Worm (Caenorhabditis elegans): ENCODE results near the gene sgca-1.

sgca-1 gene

DNA sequence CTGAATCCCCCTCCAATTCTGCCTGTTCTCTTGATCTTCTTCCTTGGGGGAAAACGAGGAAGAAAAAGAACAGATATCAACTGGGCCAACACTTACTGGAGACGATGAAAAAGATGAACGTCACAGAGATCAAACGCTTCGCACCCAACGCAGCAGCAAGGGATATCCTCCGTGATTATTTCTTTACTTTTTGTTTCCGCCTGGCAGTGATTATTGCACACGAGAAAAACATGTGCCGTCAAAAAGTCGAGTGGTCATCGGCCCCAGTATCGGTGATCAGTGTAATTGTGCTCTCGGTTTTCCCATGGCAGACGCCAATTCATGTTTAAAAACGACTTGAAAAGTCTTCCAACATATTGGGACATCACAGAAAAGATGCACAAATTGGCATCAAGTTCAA is 43.8 kb downstream of the sgca-1 start:
- peak; percentile 68 for TF ChIP-seq lin-14 (GFP tag; optimal IDR thresholded peaks at IDR 0.05)
- peak; percentile 32 for TF ChIP-seq blmp-1 (tag; optimal IDR thresholded peaks at IDR 0.05)
- TF ChIP-seq nhr-12 (tag; optimal IDR thresholded peaks at IDR 0.05), result no peak
- peak in 1 of 6 experiments; percentile 7 for TF ChIP-seq elt-3 (tag; optimal IDR thresholded peaks at IDR 0.05)
- TF ChIP-seq ces-1 (GFP tag; optimal IDR thresholded peaks at IDR 0.05), result no peak
- peak in 1 of 2 experiments; percentile 33 for TF ChIP-seq egl-27 (tag; optimal IDR thresholded peaks at IDR 0.05)
- TF ChIP-seq dsc-1 (tag; optimal IDR thresholded peaks at IDR 0.05), result peak; percentile 75
- TF ChIP-seq snu-23 (GFP tag; optimal IDR thresholded peaks at IDR 0.05), result peak; percentile 38
- TF ChIP-seq grh-1 (GFP tag; IDR thresholded peaks at IDR 0.05), result no peak
- no peak for TF ChIP-seq ztf-4 (tag; optimal IDR thresholded peaks at IDR 0.05)
- TF ChIP-seq ceh-82 (tag; optimal IDR thresholded peaks at IDR 0.05), result peak in 1 of 3 experiments; percentile 3
- peak; percentile 69 for TF ChIP-seq rnt-1 (tag; optimal IDR thresholded peaks at IDR 0.05)
- no peak for TF ChIP-seq aha-1 (tag; optimal IDR thresholded peaks at IDR 0.05)
- peak; percentile 46 for TF ChIP-seq nhr-20 (tag; optimal IDR thresholded peaks at IDR 0.05)
- peak; percentile 21 for TF ChIP-seq mep-1 (tag; optimal IDR thresholded peaks at IDR 0.05)
- peak; percentile 36 for TF ChIP-seq unc-130 (tag; optimal IDR thresholded peaks at IDR 0.05)
- no peak for TF ChIP-seq nhr-28 (tag; optimal IDR thresholded peaks at IDR 0.05)
- TF ChIP-seq nhr-19 (GFP tag; conservative IDR thresholded peaks at IDR 0.05), result peak; percentile 60
- TF ChIP-seq ceh-63 (GFP tag; optimal IDR thresholded peaks at IDR 0.05), result peak; percentile 15
- peak; percentile 69 for TF ChIP-seq nhr-71 (tag; optimal IDR thresholded peaks at IDR 0.05)
- no peak for TF ChIP-seq mef-2 (tag; optimal IDR thresholded peaks at IDR 0.05)
- TF ChIP-seq C16A3.4 (tag; optimal IDR thresholded peaks at IDR 0.05), result no peak

DNA sequence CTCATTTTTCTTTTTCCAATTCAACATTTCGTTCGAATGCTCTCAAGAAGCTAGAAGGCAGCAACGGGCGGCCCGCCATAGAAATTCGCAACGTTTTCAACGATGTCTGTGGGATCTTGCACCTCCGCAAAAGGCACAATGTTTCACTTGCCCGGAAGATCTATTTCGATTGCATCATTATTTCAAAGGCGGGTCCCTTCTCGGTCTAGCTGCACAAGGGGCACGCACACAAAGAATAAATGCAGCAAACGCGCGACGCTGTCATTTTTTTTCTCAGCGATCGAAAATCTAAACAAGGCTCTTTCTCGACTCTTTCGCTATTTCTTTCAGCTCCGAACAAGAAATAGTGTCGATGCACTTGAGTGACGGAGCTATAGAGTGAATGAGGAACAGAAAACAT is 44.4 kb downstream of the sgca-1 start:
- TF ChIP-seq jun-1 (tag; optimal IDR thresholded peaks at IDR 0.05) (no peak), C34B4.2 (tag; optimal IDR thresholded peaks at IDR 0.05) (no peak), ztf-11 (tag; optimal IDR thresholded peaks at IDR 0.05) (no peak), aha-1 (tag; optimal IDR thresholded peaks at IDR 0.05) (no peak), nhr-77 (tag; optimal IDR thresholded peaks at IDR 0.05) (no peak), sox-4 (tag; optimal IDR thresholded peaks at IDR 0.05) (no peak), pag-3 (tag; optimal IDR thresholded peaks at IDR 0.05; ENCODE audit: borderline replicate concordance, insufficient read depth) (no peak), unc-30 (tag; optimal IDR thresholded peaks at IDR 0.05) (no peak), swsn-7 (tag; optimal IDR thresholded peaks at IDR 0.05) (peak; percentile 19), mef-2 (tag; optimal IDR thresholded peaks at IDR 0.05) (no peak), aly-2 (tag; optimal IDR thresholded peaks at IDR 0.05) (no peak), tbx-2 (tag; optimal IDR thresholded peaks at IDR 0.05) (no peak), egl-27 (tag; optimal IDR thresholded peaks at IDR 0.05) (no peak), lsy-2 (tag; optimal IDR thresholded peaks at IDR 0.05) (no peak), fkh-8 (tag; optimal IDR thresholded peaks at IDR 0.05) (peak; percentile 7), dsc-1 (tag; optimal IDR thresholded peaks at IDR 0.05) (no peak), pqm-1 (tag; optimal IDR thresholded peaks at IDR 0.05) (no peak), pax-3 (tag; optimal IDR thresholded peaks at IDR 0.05) (no peak), hpl-2 (GFP tag; optimal IDR thresholded peaks at IDR 0.05) (no peak), ceh-88 (GFP tag; IDR thresholded peaks at IDR 0.05) (no peak), rnt-1 (tag; optimal IDR thresholded peaks at IDR 0.05) (peak; percentile 7), F16B12.6 (tag; optimal IDR thresholded peaks at IDR 0.05) (no peak), elt-3 (tag; optimal IDR thresholded peaks at IDR 0.05) (no peak), alr-1 (tag; optimal IDR thresholded peaks at IDR 0.05; ENCODE audit: borderline replicate concordance) (no peak), zag-1 (tag; optimal IDR thresholded peaks at IDR 0.05) (no peak), nhr-20 (tag; optimal IDR thresholded peaks at IDR 0.05) (no peak), mdl-1 (tag; optimal IDR thresholded peaks at IDR 0.05) (peak in 1 of 2 experiments; percentile 73), ztf-4 (tag; optimal IDR thresholded peaks at IDR 0.05) (no peak), irx-1 (tag; optimal IDR thresholded peaks at IDR 0.05) (no peak), elt-2 (tag; optimal IDR thresholded peaks at IDR 0.05) (no peak), egl-13 (tag; optimal IDR thresholded peaks at IDR 0.05) (peak; percentile 31), snpc-4 (tag; optimal IDR thresholded peaks at IDR 0.05) (no peak), unc-86 (tag; optimal IDR thresholded peaks at IDR 0.05) (peak; percentile 33), C04F5.9 (tag; optimal IDR thresholded peaks at IDR 0.05) (no peak), unc-130 (tag; optimal IDR thresholded peaks at IDR 0.05) (no peak), ceh-90 (tag; optimal IDR thresholded peaks at IDR 0.05) (no peak), hlh-4 (tag; optimal IDR thresholded peaks at IDR 0.05) (no peak), sup-37 (GFP tag; optimal IDR thresholded peaks at IDR 0.05) (no peak), ceh-82 (tag; optimal IDR thresholded peaks at IDR 0.05) (peak in 1 of 3 experiments; percentile 27), ceh-63 (GFP tag; optimal IDR thresholded peaks at IDR 0.05) (no peak)

Data from whole organism, L1 larva.